Worm (Caenorhabditis elegans) whole organism, midembryonic: ENCODE results near the gene F44E5.4.

Experiments used
- T22C8.4 ChIP-seq: fragments of 200-800 bp; sonication (Bioruptor generic); IDR thresholded peaks from 2 replicates; pipeline ENCODE4 v1.3.6; 2022; ENCODE audit warnings: missing genetic modification characterization, missing compliant biosample characterization
- cog-1 ChIP-seq: sonication (generic microtip); optimal IDR thresholded peaks from 2 replicates; lab custom pipeline; 2016; ENCODE audit warnings: missing genetic modification characterization, missing compliant biosample characterization
- flt-1 ChIP-seq: fragments of 200-800 bp; sonication (Bioruptor generic); IDR thresholded peaks from 2 replicates; pipeline ENCODE4 v1.3.6; 2022; ENCODE audit warnings: missing genetic modification characterization, missing compliant biosample characterization
- klf-2 ChIP-seq: fragments of 200-800 bp; sonication (Bioruptor generic); conservative IDR thresholded peaks from 2 replicates; pipeline ENCODE4 v1.3.6; 2022; ENCODE audit warnings: missing genetic modification reagents, missing genetic modification characterization, missing compliant biosample characterization
- med-1 ChIP-seq: sonication (generic microtip); optimal IDR thresholded peaks from 2 replicates; lab custom pipeline; 2017; ENCODE audit warnings: missing genetic modification characterization, mild to moderate bottlenecking, missing compliant biosample characterization, antibody characterized with exemption, missing genetic modification reagents; ENCODE audit not compliant: insufficient read depth
- ref-1 ChIP-seq: fragments of 200-800 bp; sonication (Bioruptor generic); conservative IDR thresholded peaks from 2 replicates; pipeline ENCODE4 v1.3.6; 2022; ENCODE audit warnings: missing genetic modification reagents, missing genetic modification characterization, missing compliant biosample characterization
- tab-1 ChIP-seq: fragments of 200-800 bp; sonication (Bioruptor generic); IDR thresholded peaks from 2 replicates; pipeline ENCODE4 v1.3.6; 2022; ENCODE audit warnings: missing genetic modification characterization, missing compliant biosample characterization
- ztf-23 ChIP-seq: fragments of 200-800 bp; sonication (Bioruptor generic); IDR thresholded peaks from 2 replicates; pipeline ENCODE4 v1.3.6; 2022; ENCODE audit warnings: missing genetic modification reagents, missing genetic modification characterization, missing compliant biosample characterization
- ztf-29 ChIP-seq: fragments of 200-800 bp; sonication (Bioruptor generic); IDR thresholded peaks from 2 replicates; pipeline ENCODE4 v1.3.6; 2022; ENCODE audit warnings: missing genetic modification reagents, missing genetic modification characterization, missing compliant biosample characterization

F44E5.4 gene

ce11 chrII:11759277-11759676, at the start of gene F44E5.4, which contains the start of gene F44E5.5:
Gene F44E5.4 (minus strand): TSS chrII:11759311.
Gene F44E5.5 (plus strand): TSS chrII:11759662.
- TF ChIP-seq ref-1 (GFP tag; lab: Robert Waterston, UW) = peak; percentile 50; the same call in 1 of the 2 replicates
- TF ChIP-seq ztf-29 (GFP tag; lab: Robert Waterston, UW) = peak; percentile 72
- TF ChIP-seq flt-1 (GFP tag; lab: Robert Waterston, UW) = peak; percentile 97
- peak; percentile 61; the same call in 1 of the 2 replicates for TF ChIP-seq tab-1 (GFP tag; lab: Robert Waterston, UW)
- TF ChIP-seq ztf-23 (GFP tag; lab: Robert Waterston, UW) = peak; percentile 91
- TF ChIP-seq klf-2 (GFP tag; lab: Robert Waterston, UW) = peak; percentile 79
- TF ChIP-seq T22C8.4 (GFP tag; lab: Robert Waterston, UW) = peak; percentile 66
- peak; percentile 66 for TF ChIP-seq cog-1 (tag; lab: Kevin White, UChicago)

- no peak for TF ChIP-seq ztf-23 (GFP tag; lab: Robert Waterston, UW)
- no peak for TF ChIP-seq cog-1 (tag; lab: Kevin White, UChicago)
- TF ChIP-seq T22C8.4 (GFP tag; lab: Robert Waterston, UW) = no peak
- no peak for TF ChIP-seq klf-2 (GFP tag; lab: Robert Waterston, UW)
- no peak for TF ChIP-seq flt-1 (GFP tag; lab: Robert Waterston, UW)
- no peak for TF ChIP-seq ztf-29 (GFP tag; lab: Robert Waterston, UW)
- no peak for TF ChIP-seq med-1 (GFP tag; lab: Kevin White, UChicago)
- no peak for TF ChIP-seq tab-1 (GFP tag; lab: Robert Waterston, UW)
Observed at ce11 chrII:11806256-11806655, 47.1 kb upstream of the F44E5.4 start, which contains the start of gene jmjd-1.1. Gene jmjd-1.1 (plus strand): TSS chrII:11806556.

DNA sequence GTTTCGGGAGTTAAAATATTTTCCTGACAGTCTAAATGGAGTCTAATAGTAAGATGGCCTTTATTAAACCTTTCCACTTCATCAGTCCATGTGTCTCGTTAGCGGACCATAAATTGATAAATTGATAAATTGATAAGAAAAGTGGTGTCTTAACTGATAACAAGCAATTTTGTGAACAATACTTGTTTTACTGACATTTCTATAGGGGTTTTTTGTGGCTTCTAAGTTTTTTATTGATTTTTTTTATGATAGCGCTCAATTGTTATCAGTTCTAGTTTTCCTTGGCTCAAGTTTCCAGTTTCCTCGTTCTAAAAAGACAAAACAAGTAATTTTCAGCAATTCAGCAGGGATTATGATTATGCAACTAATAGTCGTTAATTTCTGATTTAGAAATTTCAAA, 43.3 kb upstream of the F44E5.4 start, which contains the start of gene F43G6.17:
F43G6.17 (plus strand) TSS at position 301 of the 400 bp plus-strand sequence.
- TF ChIP-seq tab-1 (GFP tag; lab: Robert Waterston, UW) = no peak
- no peak for TF ChIP-seq med-1 (GFP tag; lab: Kevin White, UChicago)

- TF ChIP-seq flt-1 (GFP tag; lab: Robert Waterston, UW) (no peak), tab-1 (GFP tag; lab: Robert Waterston, UW) (no peak), ref-1 (GFP tag; lab: Robert Waterston, UW) (no peak), cog-1 (tag; lab: Kevin White, UChicago) (no peak), klf-2 (GFP tag; lab: Robert Waterston, UW) (no peak), med-1 (GFP tag; lab: Kevin White, UChicago) (no peak), ztf-29 (GFP tag; lab: Robert Waterston, UW) (no peak), ztf-23 (GFP tag; lab: Robert Waterston, UW) (no peak), T22C8.4 (GFP tag; lab: Robert Waterston, UW) (no peak)
Observed at ce11 chrII:11798737-11799136, 39.6 kb upstream of the F44E5.4 start, which contains the start of gene hda-5. Gene hda-5 (plus strand): TSS chrII:11799037.

DNA sequence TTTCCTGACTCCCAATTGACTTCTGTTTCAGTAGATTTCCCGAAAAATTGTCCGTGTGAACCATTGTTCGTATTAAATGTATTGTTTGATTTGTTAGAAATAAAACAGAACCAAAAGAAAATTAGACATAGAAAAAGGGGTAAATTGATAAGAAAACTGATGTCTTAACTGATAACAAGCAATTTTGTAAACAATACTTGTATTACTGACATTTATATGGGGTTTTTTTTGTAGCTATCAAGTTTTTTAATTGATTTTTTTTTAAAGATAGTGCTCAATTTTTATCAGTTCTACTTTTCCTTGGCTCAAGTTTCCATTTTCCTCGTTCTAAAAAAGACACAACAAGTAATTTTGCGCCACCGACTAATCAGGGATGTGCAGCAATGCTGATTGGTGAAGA, 38.1 kb upstream of the F44E5.4 start:
- TF ChIP-seq med-1 (GFP tag; lab: Kevin White, UChicago) (no peak), ztf-29 (GFP tag; lab: Robert Waterston, UW) (no peak), T22C8.4 (GFP tag; lab: Robert Waterston, UW) (no peak)

DNA sequence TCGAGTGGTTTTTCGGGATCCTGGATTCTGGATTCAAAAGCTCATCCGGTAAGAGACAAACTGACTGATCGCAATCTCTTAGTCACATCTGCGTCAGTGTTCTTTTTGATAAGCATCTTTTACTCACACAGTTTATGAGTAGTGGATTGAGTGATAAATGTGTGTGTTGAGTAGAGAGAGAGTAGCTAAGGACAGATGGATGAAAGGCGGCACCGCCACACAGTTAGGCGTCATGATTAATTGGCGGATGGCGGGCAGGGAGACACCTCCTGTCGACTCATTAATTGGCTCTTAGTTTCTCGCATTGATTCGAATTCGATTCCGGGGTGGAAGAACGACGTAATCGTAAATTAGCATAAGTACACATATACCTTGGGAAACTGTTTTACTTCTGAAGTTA, 35.3 kb upstream of the F44E5.4 start:
- TF ChIP-seq ref-1 (GFP tag; lab: Robert Waterston, UW) = no peak
- TF ChIP-seq ztf-23 (GFP tag; lab: Robert Waterston, UW) = no peak
- no peak for TF ChIP-seq klf-2 (GFP tag; lab: Robert Waterston, UW)
- no peak for TF ChIP-seq flt-1 (GFP tag; lab: Robert Waterston, UW)
- TF ChIP-seq ztf-29 (GFP tag; lab: Robert Waterston, UW) = no peak
- TF ChIP-seq tab-1 (GFP tag; lab: Robert Waterston, UW) = no peak
- TF ChIP-seq T22C8.4 (GFP tag; lab: Robert Waterston, UW) = no peak
- no peak for TF ChIP-seq cog-1 (tag; lab: Kevin White, UChicago)

DNA sequence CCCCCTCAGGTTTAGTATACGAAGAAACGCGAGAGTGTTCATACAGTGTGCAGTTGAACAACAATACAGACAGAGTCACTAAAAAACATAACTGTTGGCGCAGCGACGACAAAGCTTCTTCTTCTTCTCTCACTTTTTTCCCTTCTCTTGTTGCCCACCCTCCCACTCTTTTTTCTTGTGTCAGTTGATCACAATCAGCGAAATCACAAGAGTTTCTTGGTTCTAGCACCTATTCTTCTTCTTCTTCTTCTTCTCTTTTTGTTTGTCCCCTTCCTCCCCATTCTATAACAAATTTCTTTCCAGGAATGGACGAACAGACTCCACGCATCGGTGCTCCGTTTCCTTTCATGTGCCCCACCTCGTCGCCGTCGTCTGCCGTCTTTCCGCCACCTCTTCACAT, 31.3 kb upstream of the F44E5.4 start, which contains the start of gene F43G6.4:
F43G6.4 (plus strand) TSS at position 301 of the 400 bp plus-strand sequence.
- TF ChIP-seq med-1 (GFP tag; lab: Kevin White, UChicago) = no peak
- TF ChIP-seq flt-1 (GFP tag; lab: Robert Waterston, UW) = no peak
- TF ChIP-seq ref-1 (GFP tag; lab: Robert Waterston, UW) = no peak
- TF ChIP-seq cog-1 (tag; lab: Kevin White, UChicago) = no peak
- no peak for TF ChIP-seq tab-1 (GFP tag; lab: Robert Waterston, UW)
- TF ChIP-seq ztf-23 (GFP tag; lab: Robert Waterston, UW) = no peak
- TF ChIP-seq T22C8.4 (GFP tag; lab: Robert Waterston, UW) = no peak
- TF ChIP-seq klf-2 (GFP tag; lab: Robert Waterston, UW) = no peak
- no peak for TF ChIP-seq ztf-29 (GFP tag; lab: Robert Waterston, UW)

DNA sequence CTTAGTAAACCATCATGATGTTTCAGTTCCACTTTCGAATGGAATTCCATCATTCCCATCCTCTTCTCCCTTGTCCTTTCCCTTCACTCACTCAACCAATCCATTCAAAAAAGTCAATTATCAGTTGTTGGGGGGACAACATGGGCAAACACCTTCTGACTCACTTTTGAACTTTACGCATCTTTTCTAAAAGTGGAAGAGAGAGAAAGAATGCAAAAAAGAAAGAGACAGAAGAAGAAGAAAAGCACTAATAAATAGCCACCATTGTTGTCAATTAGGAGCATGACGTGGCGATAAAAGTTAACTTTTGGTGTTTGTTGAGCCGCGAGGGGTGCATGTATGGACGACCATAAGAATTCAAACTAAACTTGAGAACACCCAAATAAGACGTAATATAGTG, 28.9 kb upstream of the F44E5.4 start:
- no peak for TF ChIP-seq tab-1 (GFP tag; lab: Robert Waterston, UW)
- TF ChIP-seq ref-1 (GFP tag; lab: Robert Waterston, UW) = no peak

ce11 chrII:11782493-11782892, 23.4 kb upstream of the F44E5.4 start, which contains the start of gene F43G6.16:
Gene F43G6.16 (minus strand): TSS chrII:11782633.
- TF ChIP-seq ztf-29 (GFP tag; lab: Robert Waterston, UW) (no peak), cog-1 (tag; lab: Kevin White, UChicago) (no peak), T22C8.4 (GFP tag; lab: Robert Waterston, UW) (no peak), ztf-23 (GFP tag; lab: Robert Waterston, UW) (no peak), klf-2 (GFP tag; lab: Robert Waterston, UW) (no peak), med-1 (GFP tag; lab: Kevin White, UChicago) (no peak), tab-1 (GFP tag; lab: Robert Waterston, UW) (no peak), ref-1 (GFP tag; lab: Robert Waterston, UW) (no peak)
